Fruit fly (Drosophila melanogaster) whole organism, wandering third instar larva: Measurements from ENCODE around the gene lbl.

Experiments used
- Abd-B ChIP-seq: fragments of >200 bp; optimal IDR thresholded peaks from 2 replicates; lab custom pipeline; 2017; ENCODE audit warnings: missing biosample characterization, missing genetic modification characterization
- CG32264 ChIP-seq: fragments of 200-800 bp; sonication (Bioruptor generic); optimal IDR thresholded peaks from 2 replicates; lab custom pipeline; 2016; ENCODE audit warnings: missing biosample characterization, missing genetic modification characterization
- CG9705 ChIP-seq: fragments of 200-800 bp; sonication (Bioruptor generic); optimal IDR thresholded peaks from 2 replicates; lab custom pipeline; 2018; ENCODE audit warnings: missing biosample characterization, mild to moderate bottlenecking, missing genetic modification characterization
- Dfd ChIP-seq: fragments of >200 bp; optimal IDR thresholded peaks from 2 replicates; lab custom pipeline; 2017; ENCODE audit warnings: missing biosample characterization, missing genetic modification characterization
- Dif ChIP-seq: fragments of 200-275, 200-300 bp; sonication (Bioruptor generic); optimal IDR thresholded peaks from 2 replicates; lab custom pipeline; 2018; ENCODE audit warnings: missing biosample characterization, missing genetic modification characterization; ENCODE audit not compliant: partially characterized antibody
- GATAd ChIP-seq: sonication (Bioruptor generic); optimal IDR thresholded peaks from 2 replicates; lab custom pipeline; 2016; ENCODE audit warnings: missing biosample characterization, missing genetic modification characterization
- HLH106 ChIP-seq: fragments of 200-800 bp; optimal IDR thresholded peaks from 3 replicates; lab custom pipeline; 2019; ENCODE audit warnings: missing biosample characterization, mild to moderate bottlenecking, missing genetic modification characterization, moderate library complexity
- Hnf4 ChIP-seq: fragments of 200-800 bp; sonication (Bioruptor generic); optimal IDR thresholded peaks from 2 replicates; lab custom pipeline; 2016; ENCODE audit warnings: missing biosample characterization, mild to moderate bottlenecking, missing genetic modification characterization
- Hr78 ChIP-seq: fragments of >200 bp; optimal IDR thresholded peaks from 2 replicates; lab custom pipeline; 2017; ENCODE audit warnings: missing biosample characterization, missing genetic modification characterization
- Hr83 ChIP-seq: fragments of 200-300 bp; sonication (Bioruptor generic); optimal IDR thresholded peaks from 2 replicates; lab custom pipeline; 2016; ENCODE audit warnings: missing biosample characterization, mild to moderate bottlenecking, missing genetic modification characterization, moderate library complexity; ENCODE audit not compliant: poor library complexity, severe bottlenecking
- Jra ChIP-seq: sonication (Bioruptor generic); optimal IDR thresholded peaks from 2 replicates; lab custom pipeline; 2016; ENCODE audit warnings: missing biosample characterization, missing genetic modification characterization
- Mio ChIP-seq: sonication (Bioruptor generic); optimal IDR thresholded peaks from 2 replicates; lab custom pipeline; 2016; ENCODE audit warnings: missing biosample characterization, missing genetic modification characterization
- Myc ChIP-seq: fragments of >200 bp; optimal IDR thresholded peaks from 2 replicates; lab custom pipeline; 2017
- N ChIP-seq: fragments of >200 bp; optimal IDR thresholded peaks from 2 replicates; lab custom pipeline; 2018; ENCODE audit warnings: missing biosample characterization, missing external identifiers, missing genetic modification characterization
- OdsH ChIP-seq: fragments of 200-800 bp; sonication (Bioruptor generic); optimal IDR thresholded peaks from 2 replicates; lab custom pipeline; 2016; ENCODE audit warnings: missing biosample characterization, mild to moderate bottlenecking, missing genetic modification characterization
- Rel ChIP-seq, 2 experiments: fragments of 200-800 bp; sonication (Bioruptor generic) in 1 of 2; optimal IDR thresholded peaks; 2 replicates in 1 of 2; 3 replicates in 1 of 2; lab custom pipeline; 2016 to 2019; ENCODE audit warnings: mild to moderate bottlenecking in 2 of 2, missing biosample characterization in 2 of 2, missing genetic modification characterization in 2 of 2, moderate library complexity in 1 of 2
- Sp1 ChIP-seq: fragments of 200-800 bp; sonication (Bioruptor generic); optimal IDR thresholded peaks from 3 replicates; lab custom pipeline; 2019; ENCODE audit warnings: missing biosample characterization, mild to moderate bottlenecking, missing genetic modification characterization, moderate library complexity
- Vsx2 ChIP-seq: fragments of 200-300, 225-300 bp; sonication (Bioruptor generic); optimal IDR thresholded peaks from 2 replicates; lab custom pipeline; 2018; ENCODE audit warnings: missing biosample characterization, missing genetic modification characterization; ENCODE audit not compliant: partially characterized antibody
- br ChIP-seq: fragments of 200-800 bp; sonication (Bioruptor generic); optimal IDR thresholded peaks from 2 replicates; lab custom pipeline; 2016; ENCODE audit warnings: missing biosample characterization, missing genetic modification characterization
- brk ChIP-seq: fragments of 200-800 bp; sonication (Bioruptor generic); optimal IDR thresholded peaks from 2 replicates; lab custom pipeline; 2016; ENCODE audit warnings: missing biosample characterization, mild to moderate bottlenecking, missing genetic modification characterization
- dl ChIP-seq, 2 experiments: fragments of 175-275, 200-275 bp in 1 of 2; fragments of 200-275 bp in 1 of 2; sonication (Bioruptor generic); optimal IDR thresholded peaks; lab custom pipeline; 2018; ENCODE audit warnings: mild to moderate bottlenecking in 2 of 2, missing biosample characterization in 2 of 2, missing genetic modification characterization in 2 of 2, moderate library complexity in 2 of 2; ENCODE audit not compliant: partially characterized antibody in 2 of 2, insufficient read depth in 1 of 2
- dmrt93B ChIP-seq: fragments of 200-800 bp; sonication (Bioruptor generic); optimal IDR thresholded peaks from 2 replicates; lab custom pipeline; 2018; ENCODE audit warnings: missing biosample characterization, mild to moderate bottlenecking, missing genetic modification characterization
- dsf ChIP-seq: sonication (Bioruptor generic); optimal IDR thresholded peaks from 2 replicates; lab custom pipeline; 2016; ENCODE audit warnings: missing biosample characterization, missing genetic modification characterization, borderline replicate concordance
- ey ChIP-seq: fragments of 200-800 bp; sonication (Bioruptor generic); optimal IDR thresholded peaks from 2 replicates; lab custom pipeline; 2016; ENCODE audit warnings: missing biosample characterization, missing genetic modification characterization
- foxo ChIP-seq, 2 experiments: fragments of 200-800 bp; sonication (Bioruptor generic); optimal IDR thresholded peaks; 2 replicates in 1 of 2; 3 replicates in 1 of 2; lab custom pipeline; 2016 to 2017; ENCODE audit warnings: missing biosample characterization in 2 of 2, missing genetic modification characterization in 2 of 2
- fru ChIP-seq: fragments of 200-800 bp; sonication (Bioruptor generic); optimal IDR thresholded peaks from 3 replicates; lab custom pipeline; 2016; ENCODE audit warnings: missing biosample characterization, mild to moderate bottlenecking, missing genetic modification characterization
- h ChIP-seq: fragments of 200-800 bp; sonication (Bioruptor generic); optimal IDR thresholded peaks from 3 replicates; lab custom pipeline; 2016; ENCODE audit warnings: missing biosample characterization, mild to moderate bottlenecking, missing genetic modification characterization
- jim ChIP-seq: fragments of 175-275, 200-325 bp; sonication (Bioruptor generic); optimal IDR thresholded peaks from 2 replicates; lab custom pipeline; 2016; ENCODE audit warnings: missing biosample characterization, mild to moderate bottlenecking, missing genetic modification characterization
- lola ChIP-seq: fragments of >200 bp; optimal IDR thresholded peaks from 2 replicates; lab custom pipeline; 2017; ENCODE audit warnings: missing biosample characterization, missing genetic modification characterization
- pan ChIP-seq: fragments of >200 bp; optimal IDR thresholded peaks from 2 replicates; lab custom pipeline; 2017
- psq ChIP-seq: fragments of 200-800 bp; sonication (Bioruptor generic); optimal IDR thresholded peaks from 3 replicates; lab custom pipeline; 2017; ENCODE audit warnings: missing biosample characterization, mild to moderate bottlenecking, missing genetic modification characterization, moderate library complexity
- rgr ChIP-seq: fragments of 200-800 bp; sonication (Bioruptor generic); optimal IDR thresholded peaks from 3 replicates; lab custom pipeline; 2016; ENCODE audit warnings: missing biosample characterization, mild to moderate bottlenecking, missing genetic modification characterization
- sage ChIP-seq: fragments of 200-800 bp; sonication (Bioruptor generic); optimal IDR thresholded peaks from 2 replicates; lab custom pipeline; 2016; ENCODE audit warnings: missing biosample characterization, mild to moderate bottlenecking, missing genetic modification characterization
- sv ChIP-seq: fragments of 200-800 bp; sonication (Bioruptor generic); optimal IDR thresholded peaks from 3 replicates; lab custom pipeline; 2016; ENCODE audit warnings: missing biosample characterization, missing genetic modification characterization
- tai ChIP-seq: sonication (Bioruptor generic); optimal IDR thresholded peaks from 2 replicates; lab custom pipeline; 2016; ENCODE audit warnings: missing biosample characterization, missing genetic modification characterization
- usp ChIP-seq: fragments of >200 bp; optimal IDR thresholded peaks from 2 replicates; lab custom pipeline; 2017; ENCODE audit warnings: missing biosample characterization, missing genetic modification characterization
- woc ChIP-seq: sonication (Bioruptor generic); optimal IDR thresholded peaks from 2 replicates; lab custom pipeline; 2016; ENCODE audit warnings: missing biosample characterization, mild to moderate bottlenecking, missing genetic modification characterization

lbl gene

DNA sequence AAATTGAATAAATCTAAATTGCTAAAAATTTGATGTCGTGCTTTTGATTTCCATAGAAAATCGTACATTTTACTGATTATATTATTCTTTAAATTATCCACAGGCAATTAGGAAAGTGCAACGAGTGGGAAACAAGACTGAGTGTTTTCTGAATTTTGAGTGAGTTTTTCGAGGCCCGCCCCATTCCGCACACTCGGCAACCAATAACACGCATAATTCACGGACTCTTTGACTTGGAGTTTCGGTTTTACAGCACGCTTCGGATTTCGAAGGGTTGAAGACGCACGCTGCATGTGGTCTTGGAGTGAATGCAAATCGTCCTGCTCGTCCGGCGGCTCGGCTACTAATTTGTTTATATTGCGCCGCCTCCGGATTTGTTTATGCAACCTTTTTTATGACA is 41.7 kb downstream of the lbl start:
- TF ChIP-seq fru, result no peak
- no peak for TF ChIP-seq OdsH (GFP tag; lab: Kevin White, UChicago)
- TF ChIP-seq h (GFP tag; lab: Kevin White, UChicago), result no peak
- no peak for TF ChIP-seq Jra (GFP tag; lab: Kevin White, UChicago)
- TF ChIP-seq Myc (lab: Kevin White, UChicago), result no peak
- TF ChIP-seq lola (GFP tag; lab: Kevin White, UChicago), result no peak
- TF ChIP-seq rgr, result no peak
- no peak for TF ChIP-seq brk
- no peak for TF ChIP-seq br
- TF ChIP-seq Rel (GFP tag; optimal IDR thresholded peaks at IDR 0.05; lab: Kevin White, UChicago), result no peak
- no peak for TF ChIP-seq Rel (tag; optimal IDR thresholded peaks at IDR 0.05; lab: Kevin White, UChicago)
- TF ChIP-seq Sp1, result no peak
- TF ChIP-seq psq, result no peak
- TF ChIP-seq sage, result no peak
- TF ChIP-seq, all 38 proteins: peak for 0

DNA sequence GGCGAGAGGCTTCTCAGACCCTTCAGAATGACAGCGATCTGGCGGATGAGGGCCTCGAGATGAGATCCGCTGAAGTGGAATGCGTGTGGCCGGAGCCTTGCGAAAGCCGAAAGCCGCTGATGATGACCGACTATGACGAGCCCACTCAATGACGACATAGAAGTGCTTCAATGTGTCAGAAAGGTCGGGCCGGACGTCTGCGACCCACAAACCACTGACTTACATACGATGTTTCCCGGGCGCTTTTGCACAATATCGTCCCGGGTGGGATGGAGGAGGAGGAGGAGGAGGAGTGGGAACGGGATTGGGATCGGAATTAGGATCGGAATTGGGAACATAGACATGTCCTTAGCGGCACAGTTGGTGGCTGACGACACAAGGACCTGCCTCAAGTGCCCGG is 43.0 kb downstream of the lbl start:
- TF ChIP-seq dmrt93B (GFP tag; lab: Kevin White, UChicago) (no peak), Dif (GFP tag; lab: Kevin White, UChicago) (no peak), Vsx2 (GFP tag; lab: Kevin White, UChicago) (no peak), tai (GFP tag; lab: Kevin White, UChicago) (no peak), h (GFP tag; lab: Kevin White, UChicago) (no peak), psq (no peak), pan (no peak), Hr83 (GFP tag; lab: Kevin White, UChicago) (no peak), Mio (GFP tag; lab: Kevin White, UChicago) (no peak), N (GFP tag; lab: Kevin White, UChicago) (no peak), brk (no peak), jim (GFP tag; lab: Kevin White, UChicago) (no peak), Hr78 (GFP tag; lab: Kevin White, UChicago) (no peak), HLH106 (tag; lab: Kevin White, UChicago) (no peak), rgr (no peak), foxo (GFP tag; optimal IDR thresholded peaks at IDR 0.05; lab: Kevin White, UChicago) (no peak), ey (GFP tag; lab: Kevin White, UChicago) (no peak), OdsH (GFP tag; lab: Kevin White, UChicago) (no peak), Myc (lab: Kevin White, UChicago) (no peak)

DNA sequence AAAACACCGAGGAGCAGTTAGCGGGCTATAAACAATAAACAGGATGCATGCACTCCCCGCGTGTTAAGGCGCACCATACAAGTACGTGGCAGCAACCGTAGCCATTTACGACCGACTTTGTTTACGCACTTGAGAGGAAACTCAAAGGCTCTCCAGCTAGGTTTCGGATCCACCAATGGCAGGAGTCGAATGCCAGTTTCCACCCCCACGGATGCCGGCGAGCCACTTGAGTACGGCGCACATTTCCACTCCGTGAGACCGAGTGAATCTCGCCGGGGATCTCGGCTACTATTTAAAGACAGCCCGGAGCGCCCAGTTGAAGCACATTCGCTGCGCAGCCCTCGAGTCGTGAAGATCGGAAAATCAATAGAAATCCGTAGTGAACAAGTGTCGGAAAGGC is 45.4 kb downstream of the lbl start, which contains the start of gene bap:
Gene bap, plus strand, starts transcription at position 317 of the 400 bp plus-strand sequence.
- no peak for TF ChIP-seq HLH106 (tag; lab: Kevin White, UChicago)
- TF ChIP-seq N (GFP tag; lab: Kevin White, UChicago), result no peak
- TF ChIP-seq fru, result no peak
- no peak for TF ChIP-seq CG32264 (GFP tag; lab: Kevin White, UChicago)
- no peak for TF ChIP-seq dl (GFP tag; optimal IDR thresholded peaks at IDR 0.05; lab: Kevin White, UChicago; ENCODE audit: insufficient read depth in 1 of 2, partially characterized antibody in 2 of 2)
- TF ChIP-seq lola (GFP tag; lab: Kevin White, UChicago), result no peak
- no peak for TF ChIP-seq OdsH (GFP tag; lab: Kevin White, UChicago)
- no peak for TF ChIP-seq Myc (lab: Kevin White, UChicago)
- no peak for TF ChIP-seq dsf (GFP tag; lab: Kevin White, UChicago)
- TF ChIP-seq usp, result no peak
- TF ChIP-seq br, result no peak
- TF ChIP-seq Mio (GFP tag; lab: Kevin White, UChicago), result no peak
- TF ChIP-seq dmrt93B (GFP tag; lab: Kevin White, UChicago), result no peak
- TF ChIP-seq Jra (GFP tag; lab: Kevin White, UChicago), result no peak
- no peak for TF ChIP-seq Sp1
- no peak for TF ChIP-seq jim (GFP tag; lab: Kevin White, UChicago)
- TF ChIP-seq GATAd (GFP tag; lab: Kevin White, UChicago), result no peak
- TF ChIP-seq, all 38 proteins: peak for 0

DNA sequence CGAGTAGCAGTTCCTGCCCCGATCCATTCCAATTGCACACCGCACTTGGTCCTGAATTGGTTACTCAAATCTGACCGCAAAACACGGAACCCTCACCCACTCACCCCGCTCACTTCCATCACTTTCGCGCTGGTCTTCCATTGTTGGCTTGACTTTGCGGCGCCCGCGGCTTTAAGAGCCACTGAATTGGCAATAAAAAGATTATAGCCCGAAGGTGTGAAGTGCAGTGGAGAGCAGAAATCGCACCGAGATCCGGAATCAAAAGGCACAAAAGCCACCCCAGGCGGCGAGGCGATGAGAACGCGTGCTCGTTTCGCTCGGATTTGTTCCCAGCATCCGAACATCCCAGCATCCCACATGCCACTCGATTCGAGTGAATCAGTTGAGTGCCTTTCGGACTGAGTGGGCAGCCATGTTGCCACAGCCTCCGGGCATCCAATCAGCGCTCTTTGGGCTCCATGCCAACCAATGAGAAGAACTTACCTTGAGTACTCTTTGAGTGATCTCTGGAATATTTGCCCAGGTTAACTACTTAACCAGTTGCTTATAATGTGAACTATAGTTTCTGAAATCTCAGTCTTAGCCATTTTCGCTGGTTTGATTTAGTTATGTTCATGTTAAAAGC is 46.5 kb downstream of the lbl start:
- TF ChIP-seq GATAd (GFP tag; lab: Kevin White, UChicago) (no peak), Dfd (GFP tag; lab: Kevin White, UChicago) (no peak), Vsx2 (GFP tag; lab: Kevin White, UChicago) (no peak), Jra (GFP tag; lab: Kevin White, UChicago) (no peak), woc (GFP tag; lab: Kevin White, UChicago) (no peak), pan (no peak), dmrt93B (GFP tag; lab: Kevin White, UChicago) (no peak), Hnf4 (GFP tag; lab: Kevin White, UChicago) (no peak), Mio (GFP tag; lab: Kevin White, UChicago) (no peak), lola (GFP tag; lab: Kevin White, UChicago) (no peak), Rel (GFP tag; optimal IDR thresholded peaks at IDR 0.05; lab: Kevin White, UChicago) (no peak), Rel (tag; optimal IDR thresholded peaks at IDR 0.05; lab: Kevin White, UChicago) (no peak), Abd-B (GFP tag; lab: Kevin White, UChicago) (no peak), dl (GFP tag; optimal IDR thresholded peaks at IDR 0.05; lab: Kevin White, UChicago; ENCODE audit: insufficient read depth in 1 of 2, partially characterized antibody in 2 of 2) (no peak), CG32264 (GFP tag; lab: Kevin White, UChicago) (no peak), brk (no peak), sv (GFP tag; lab: Kevin White, UChicago) (no peak), Myc (lab: Kevin White, UChicago) (no peak), CG9705 (no peak)
